Fruit fly (Drosophila melanogaster): ENCODE data around the gene CG4702.

DNA sequence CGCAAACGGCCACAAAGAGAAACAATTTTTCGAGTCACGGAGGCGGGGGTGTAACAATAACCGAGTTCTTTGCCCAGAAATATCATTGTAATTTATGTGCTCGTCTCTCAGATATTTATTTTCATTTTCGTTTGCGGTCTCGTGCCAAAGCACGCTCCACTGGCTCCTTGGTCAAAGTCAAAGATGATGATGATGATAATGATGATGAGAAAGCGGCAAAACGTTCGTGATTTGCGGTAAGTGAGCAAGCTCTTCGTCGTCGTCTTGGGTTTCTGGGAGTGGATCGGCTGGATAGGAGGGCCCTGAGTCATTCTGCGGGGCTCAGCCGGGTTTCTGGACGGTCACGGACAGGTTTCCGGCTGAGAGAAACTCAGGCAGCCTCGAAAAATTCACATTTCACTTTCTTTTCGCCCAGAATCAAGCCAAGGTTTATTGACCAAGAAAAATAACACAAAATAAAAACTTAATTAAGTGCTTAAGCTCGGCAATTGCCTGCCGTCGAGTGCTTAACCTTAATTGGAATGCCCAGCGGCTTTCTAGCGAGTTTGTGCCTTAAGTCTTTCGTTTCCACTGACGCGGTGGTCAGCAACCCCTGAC, 2.5 kb downstream of the CG4702 start:
- TF ChIP-seq CG4496 (GFP tag; IDR thresholded peaks at IDR 0.05) (no peak), EcR (GFP tag; optimal IDR thresholded peaks at IDR 0.05) (no peak)

Measured in whole organism, pupa.